Fruit fly (Drosophila melanogaster): ENCODE data around the gene Rop.

Rop gene

dm6 chr3L:4186659-4187058 is 47.9 kb upstream of the Rop start, which contains the start of gene VhaM9.7-c (continued):
- TF ChIP-seq Atf-2 (GFP tag; optimal IDR thresholded peaks at IDR 0.05) = no peak
- TF ChIP-seq Doc2 (GFP tag; IDR thresholded peaks at IDR 0.05) = no peak
- no peak for TF ChIP-seq CG14860 (GFP tag; IDR thresholded peaks at IDR 0.05; ENCODE audit: partially characterized antibody)
- no peak for TF ChIP-seq twi (tag; optimal IDR thresholded peaks at IDR 0.05)
- no peak for TF ChIP-seq CG10543 (GFP tag; optimal IDR thresholded peaks at IDR 0.05)
- TF ChIP-seq CG10431 (GFP tag; optimal IDR thresholded peaks at IDR 0.05) = no peak
- TF ChIP-seq wor (GFP tag; IDR thresholded peaks at IDR 0.05) = no peak
- TF ChIP-seq B-H1 (GFP tag; IDR thresholded peaks at IDR 0.05) = no peak
- no peak for TF ChIP-seq sens-2 (GFP tag; IDR thresholded peaks at IDR 0.05)
- no peak for TF ChIP-seq disco-r (GFP tag; optimal IDR thresholded peaks at IDR 0.05)
- peak; percentile 9 for TF ChIP-seq CG15601 (tag; optimal IDR thresholded peaks at IDR 0.05)
- no peak for TF ChIP-seq cwo (GFP tag; optimal IDR thresholded peaks at IDR 0.05)
- TF ChIP-seq CG10565 (GFP tag; optimal IDR thresholded peaks at IDR 0.05) = no peak
- TF ChIP-seq GATAe (GFP tag; conservative IDR thresholded peaks at IDR 0.05) = no peak
- TF ChIP-seq CG12299 (tag; optimal IDR thresholded peaks at IDR 0.05) = no peak
- TF ChIP-seq Mad (GFP tag; optimal IDR thresholded peaks at IDR 0.05) = peak; percentile 11
- no peak for TF ChIP-seq al (GFP tag; IDR thresholded peaks at IDR 0.05)
- no peak for TF ChIP-seq Bdp1 (GFP tag; optimal IDR thresholded peaks at IDR 0.05)
- no peak for TF ChIP-seq ase (GFP tag; IDR thresholded peaks at IDR 0.05)
- no peak for TF ChIP-seq CG11093 (GFP tag; IDR thresholded peaks at IDR 0.05)
- TF ChIP-seq fu2 (GFP tag; optimal IDR thresholded peaks at IDR 0.05) = peak; percentile 53
- TF ChIP-seq CG30431 (GFP tag; optimal IDR thresholded peaks at IDR 0.05) = no peak
- peak; percentile 70 for TF ChIP-seq CG2120 (GFP tag; optimal IDR thresholded peaks at IDR 0.05)
- peak; percentile 13 for TF ChIP-seq CG9437 (GFP tag; optimal IDR thresholded peaks at IDR 0.05)
- TF ChIP-seq Ssrp (tag; optimal IDR thresholded peaks at IDR 0.05) = no peak
- TF ChIP-seq CG4730 (GFP tag; IDR thresholded peaks at IDR 0.05) = no peak
- no peak for TF ChIP-seq Vsx1 (GFP tag; optimal IDR thresholded peaks at IDR 0.05)
- no peak for TF ChIP-seq dati (GFP tag; IDR thresholded peaks at IDR 0.05)
- TF ChIP-seq Optix (GFP tag; IDR thresholded peaks at IDR 0.05) = no peak
- TF ChIP-seq HLH3B (GFP tag; IDR thresholded peaks at IDR 0.05) = no peak
- TF ChIP-seq Fer1 (GFP tag; optimal IDR thresholded peaks at IDR 0.05) = peak; percentile 11
- TF ChIP-seq run (tag; optimal IDR thresholded peaks at IDR 0.05) = no peak
- TF ChIP-seq CG7839 (tag; optimal IDR thresholded peaks at IDR 0.05) = no peak
- no peak for TF ChIP-seq p53 (GFP tag; optimal IDR thresholded peaks at IDR 0.05)
- TF ChIP-seq CG4820 (GFP tag; optimal IDR thresholded peaks at IDR 0.05) = no peak
- peak; percentile 71 for TF ChIP-seq CG9932 (GFP tag; IDR thresholded peaks at IDR 0.05)
- no peak for TF ChIP-seq Taf1 (GFP tag; IDR thresholded peaks at IDR 0.05)
- TF ChIP-seq row (GFP tag; IDR thresholded peaks at IDR 0.05) = 0 out of 3 replicates have a peak, but pooled peaks have one; percentile 7
- TF ChIP-seq Sin3A (optimal IDR thresholded peaks at IDR 0.05) = peak; percentile 22
- peak; percentile 3 for TF ChIP-seq kah (GFP tag; optimal IDR thresholded peaks at IDR 0.05)
- TF ChIP-seq mam (GFP tag; optimal IDR thresholded peaks at IDR 0.05) = peak; percentile 43
- peak; percentile 37 for TF ChIP-seq zen (tag; optimal IDR thresholded peaks at IDR 0.05)
- TF ChIP-seq CG13287 (GFP tag; IDR thresholded peaks at IDR 0.05; ENCODE audit: partially characterized antibody) = peak; percentile 55
- no peak for TF ChIP-seq CG1602 (GFP tag; optimal IDR thresholded peaks at IDR 0.05)
- TF ChIP-seq Sry-δ (GFP tag; optimal IDR thresholded peaks at IDR 0.05) = peak; percentile 17
- peak; percentile 47 for TF ChIP-seq CG15514 (GFP tag; optimal IDR thresholded peaks at IDR 0.05)
- TF ChIP-seq nau (GFP tag; optimal IDR thresholded peaks at IDR 0.05) = no peak
- no peak for TF ChIP-seq Atf6 (GFP tag; IDR thresholded peaks at IDR 0.05)
- TF ChIP-seq ind (GFP tag; optimal IDR thresholded peaks at IDR 0.05) = peak; percentile 38
- no peak for TF ChIP-seq CG11560 (tag; IDR thresholded peaks at IDR 0.05)
- TF ChIP-seq Sox102F (GFP tag; optimal IDR thresholded peaks at IDR 0.05) = no peak
- TF ChIP-seq CG6175 (GFP tag; IDR thresholded peaks at IDR 0.05) = no peak
- no peak for TF ChIP-seq NK7.1 (GFP tag; optimal IDR thresholded peaks at IDR 0.05)
